Worm (Caenorhabditis elegans) whole organism, L3 larva: Measurements from ENCODE around the gene C32D5.4.

ENCODE experiments used
- R02D3.7 ChIP-seq: fragments of 150-350 bp; optimal IDR thresholded peaks from 2 replicates; lab custom pipeline; 2014; ENCODE audit warnings: missing biosample characterization, missing genetic modification characterization
- ZK546.5 ChIP-seq: sonication (generic microtip); optimal IDR thresholded peaks from 2 replicates; lab custom pipeline; 2017; ENCODE audit warnings: missing biosample characterization, missing genetic modification characterization
- aly-2 ChIP-seq: fragments of 150-350 bp; optimal IDR thresholded peaks from 2 replicates; lab custom pipeline; 2014; ENCODE audit warnings: missing biosample characterization, missing genetic modification characterization
- ama-1 ChIP-seq: fragments of 150-350 bp; optimal IDR thresholded peaks from 2 replicates; lab custom pipeline; 2018
- ceh-16 ChIP-seq: sonication (generic microtip); optimal IDR thresholded peaks from 2 replicates; lab custom pipeline; 2017; ENCODE audit warnings: missing biosample characterization, missing genetic modification characterization
- ceh-28 ChIP-seq: fragments of 150-350 bp; optimal IDR thresholded peaks from 2 replicates; lab custom pipeline; 2014; ENCODE audit warnings: missing biosample characterization, missing genetic modification reagents, missing genetic modification characterization
- ceh-82 ChIP-seq: fragments of 150-350 bp; optimal IDR thresholded peaks from 2 replicates; lab custom pipeline; 2014; ENCODE audit warnings: missing biosample characterization, missing genetic modification characterization
- ceh-9 ChIP-seq: sonication (generic microtip); optimal IDR thresholded peaks from 2 replicates; lab custom pipeline; 2018; ENCODE audit warnings: missing biosample characterization, missing genetic modification characterization
- daf-12 ChIP-seq: fragments of 150-350 bp; optimal IDR thresholded peaks from 2 replicates; lab custom pipeline; 2014; ENCODE audit warnings: missing biosample characterization, missing genetic modification reagents, missing genetic modification characterization
- egl-27 ChIP-seq: sonication (generic microtip); optimal IDR thresholded peaks from 4 replicates; lab custom pipeline; 2017; ENCODE audit warnings: missing biosample characterization, missing genetic modification reagents, missing genetic modification characterization
- egl-5 ChIP-seq: fragments of 150-350 bp; optimal IDR thresholded peaks from 2 replicates; lab custom pipeline; 2017; ENCODE audit warnings: missing biosample characterization, missing genetic modification reagents, missing genetic modification characterization, inconsistent platforms
- elt-1 ChIP-seq: fragments of 150-350 bp; optimal IDR thresholded peaks from 2 replicates; lab custom pipeline; 2014; ENCODE audit warnings: missing biosample characterization, missing genetic modification characterization
- elt-2 ChIP-seq: sonication (generic microtip); optimal IDR thresholded peaks from 2 replicates; lab custom pipeline; 2016; ENCODE audit warnings: missing genetic modification reagents, mild to moderate bottlenecking, missing genetic modification characterization, missing compliant biosample characterization
- elt-3 ChIP-seq, 3 experiments: fragments of 150-350 bp in 1 of 3; sonication (generic microtip) in 2 of 3; optimal IDR thresholded peaks; 2 replicates in 2 of 3; 4 replicates in 1 of 3; lab custom pipeline; 2014 to 2017; ENCODE audit warnings: missing biosample characterization in 3 of 3, missing genetic modification characterization in 3 of 3
- eor-1 ChIP-seq, 2 experiments: fragments of 150-350 bp; optimal IDR thresholded peaks; 2 replicates each; lab custom pipeline; 2014 to 2018; ENCODE audit warnings: missing biosample characterization in 2 of 2, missing genetic modification characterization in 2 of 2
- fkh-10 ChIP-seq: sonication (generic microtip); optimal IDR thresholded peaks from 2 replicates; lab custom pipeline; 2017; ENCODE audit warnings: missing biosample characterization, missing genetic modification reagents, missing genetic modification characterization
- fkh-2 ChIP-seq: fragments of 150-350 bp; optimal IDR thresholded peaks from 2 replicates; lab custom pipeline; 2014; ENCODE audit warnings: missing biosample characterization, missing genetic modification reagents, missing genetic modification characterization
- fos-1 ChIP-seq: fragments of 150-350 bp; optimal IDR thresholded peaks from 2 replicates; lab custom pipeline; 2014; ENCODE audit warnings: missing biosample characterization, missing genetic modification characterization
- hmg-11 ChIP-seq: sonication (generic microtip); optimal IDR thresholded peaks from 2 replicates; lab custom pipeline; 2016; ENCODE audit warnings: missing genetic modification characterization, missing compliant biosample characterization
- jun-1 ChIP-seq: fragments of 150-350 bp; optimal IDR thresholded peaks from 2 replicates; lab custom pipeline; 2014; ENCODE audit warnings: missing biosample characterization, missing genetic modification reagents, missing genetic modification characterization
- lin-15B ChIP-seq: fragments of 150-350 bp; optimal IDR thresholded peaks from 2 replicates; lab custom pipeline; 2014; ENCODE audit warnings: missing biosample characterization, missing genetic modification characterization
- lin-39 ChIP-seq: fragments of 150-350 bp; optimal IDR thresholded peaks from 2 replicates; lab custom pipeline; 2018; ENCODE audit warnings: missing biosample characterization, missing genetic modification reagents, missing genetic modification characterization
- lsy-12 ChIP-seq: sonication (generic microtip); optimal IDR thresholded peaks from 2 replicates; lab custom pipeline; 2016; ENCODE audit warnings: mild to moderate bottlenecking, missing genetic modification characterization, missing compliant biosample characterization
- mdl-1 ChIP-seq: fragments of 150-350 bp; optimal IDR thresholded peaks from 2 replicates; lab custom pipeline; 2014; ENCODE audit warnings: missing biosample characterization, missing genetic modification characterization
- mml-1 ChIP-seq: fragments of 150-350 bp; sonication (generic microtip); optimal IDR thresholded peaks from 3 replicates; lab custom pipeline; 2014; ENCODE audit warnings: missing biosample characterization, missing genetic modification characterization
- nfya-1 ChIP-seq: sonication (generic microtip); optimal IDR thresholded peaks from 2 replicates; lab custom pipeline; 2017; ENCODE audit warnings: missing genetic modification characterization, mild to moderate bottlenecking, missing compliant biosample characterization, antibody characterized with exemption, moderate library complexity; ENCODE audit not compliant: insufficient read depth
- nhr-11 ChIP-seq: fragments of 150-350 bp; optimal IDR thresholded peaks from 2 replicates; lab custom pipeline; 2014; ENCODE audit warnings: missing biosample characterization, missing genetic modification characterization
- nhr-23 ChIP-seq: fragments of 150-350 bp; optimal IDR thresholded peaks from 2 replicates; lab custom pipeline; 2014; ENCODE audit warnings: missing biosample characterization, missing genetic modification reagents, missing genetic modification characterization
- nhr-237 ChIP-seq: fragments of 150-350 bp; optimal IDR thresholded peaks from 2 replicates; lab custom pipeline; 2014; ENCODE audit warnings: missing biosample characterization, missing genetic modification characterization
- nhr-25 ChIP-seq: sonication (generic microtip); optimal IDR thresholded peaks from 2 replicates; lab custom pipeline; 2017; ENCODE audit warnings: missing biosample characterization, missing genetic modification characterization
- nhr-28 ChIP-seq: fragments of 150-350 bp; optimal IDR thresholded peaks from 2 replicates; lab custom pipeline; 2014; ENCODE audit warnings: missing biosample characterization, missing genetic modification characterization
- nhr-43 ChIP-seq: sonication (generic microtip); optimal IDR thresholded peaks from 2 replicates; lab custom pipeline; 2016; ENCODE audit warnings: mild to moderate bottlenecking, missing genetic modification characterization, missing compliant biosample characterization; ENCODE audit not compliant: poor library complexity, severe bottlenecking
- nhr-67 ChIP-seq: fragments of 150-350 bp; optimal IDR thresholded peaks from 2 replicates; lab custom pipeline; 2014; ENCODE audit warnings: missing biosample characterization, missing genetic modification characterization
- nhr-76 ChIP-seq: fragments of 150-350 bp; sonication (generic microtip); optimal IDR thresholded peaks from 5 replicates; lab custom pipeline; 2014; ENCODE audit warnings: missing biosample characterization, missing genetic modification characterization
- nhr-77 ChIP-seq: fragments of 150-350 bp; optimal IDR thresholded peaks from 2 replicates; lab custom pipeline; 2014; ENCODE audit warnings: missing biosample characterization, missing genetic modification characterization
- pha-4 ChIP-seq: fragments of 150-350 bp; optimal IDR thresholded peaks from 2 replicates; lab custom pipeline; 2014; ENCODE audit warnings: missing biosample characterization, missing genetic modification reagents, missing genetic modification characterization
- pqm-1 ChIP-seq: fragments of 150-350 bp; optimal IDR thresholded peaks from 2 replicates; lab custom pipeline; 2017; ENCODE audit warnings: missing biosample characterization, missing genetic modification characterization, inconsistent platforms
- sea-2 ChIP-seq: fragments of 150-350 bp; sonication (generic microtip); optimal IDR thresholded peaks from 4 replicates; lab custom pipeline; 2014; ENCODE audit warnings: missing biosample characterization, missing genetic modification reagents, missing genetic modification characterization
- skn-1 ChIP-seq: fragments of 150-350 bp; optimal IDR thresholded peaks from 2 replicates; lab custom pipeline; 2014; ENCODE audit warnings: missing biosample characterization, missing genetic modification characterization
- snpc-4 ChIP-seq: fragments of 150-350 bp; optimal IDR thresholded peaks from 2 replicates; lab custom pipeline; 2014; ENCODE audit warnings: missing biosample characterization, missing genetic modification characterization
- tbx-2 ChIP-seq: sonication (generic microtip); optimal IDR thresholded peaks from 2 replicates; lab custom pipeline; 2016; ENCODE audit warnings: mild to moderate bottlenecking, missing genetic modification characterization, missing compliant biosample characterization
- unc-39 ChIP-seq: sonication (generic microtip); optimal IDR thresholded peaks from 4 replicates; lab custom pipeline; 2017; ENCODE audit warnings: missing biosample characterization, missing genetic modification characterization
- unc-62 ChIP-seq: fragments of 150-350 bp; sonication (generic microtip); optimal IDR thresholded peaks from 4 replicates; lab custom pipeline; 2014; ENCODE audit warnings: missing biosample characterization, missing genetic modification reagents, missing genetic modification characterization
- zag-1 ChIP-seq: fragments of 150-350 bp; optimal IDR thresholded peaks from 2 replicates; lab custom pipeline; 2014; ENCODE audit warnings: missing biosample characterization, missing genetic modification characterization
- ztf-11 ChIP-seq: fragments of 150-350 bp; optimal IDR thresholded peaks from 2 replicates; lab custom pipeline; 2014; ENCODE audit warnings: missing biosample characterization, missing genetic modification characterization

C32D5.4 gene

ce11 chrII:6358905-6359304 lies 36.0 kb upstream of the C32D5.4 start, which contains the start of gene C32D5.12:
Gene C32D5.12, minus strand, starts transcription at chrII:6359005.
- no peak for TF ChIP-seq pha-4 (tag; lab: Kevin White, UChicago)
- TF ChIP-seq elt-3 (tag; optimal IDR thresholded peaks at IDR 0.05; lab: Kevin White, UChicago): no peak
- TF ChIP-seq nhr-23 (tag; lab: Kevin White, UChicago): no peak
- no peak for TF ChIP-seq daf-12 (tag; lab: Kevin White, UChicago)
- TF ChIP-seq fkh-10 (GFP tag; lab: Kevin White, UChicago): no peak
- no peak for TF ChIP-seq mml-1 (tag; lab: Kevin White, UChicago)
- TF ChIP-seq nhr-67: no peak
- TF ChIP-seq nhr-28 (tag; lab: Kevin White, UChicago): no peak
- no peak for TF ChIP-seq nhr-25 (tag; lab: Kevin White, UChicago)
- TF ChIP-seq jun-1 (tag; lab: Kevin White, UChicago): no peak
- no peak for TF ChIP-seq R02D3.7 (tag; lab: Kevin White, UChicago)
- TF ChIP-seq ceh-28 (tag; lab: Kevin White, UChicago): no peak
- TF ChIP-seq nhr-11 (tag; lab: Kevin White, UChicago): no peak
- no peak for TF ChIP-seq fkh-2 (tag; lab: Kevin White, UChicago)
- no peak for TF ChIP-seq zag-1 (tag; lab: Kevin White, UChicago)
- TF ChIP-seq mdl-1 (tag; lab: Kevin White, UChicago): no peak
- no peak for TF ChIP-seq aly-2
- TF ChIP-seq ZK546.5: no peak

ce11 chrII:6358232-6358631 lies 35.4 kb upstream of the C32D5.4 start:
- TF ChIP-seq egl-27 (tag; lab: Kevin White, UChicago): no peak
- TF ChIP-seq sea-2 (GFP tag; lab: Kevin White, UChicago): no peak
- no peak for TF ChIP-seq unc-39 (tag; lab: Kevin White, UChicago)
- no peak for TF ChIP-seq R02D3.7 (tag; lab: Kevin White, UChicago)
- TF ChIP-seq ceh-9 (tag; lab: Kevin White, UChicago): no peak
- no peak for TF ChIP-seq lsy-12 (tag; lab: Kevin White, UChicago)

DNA sequence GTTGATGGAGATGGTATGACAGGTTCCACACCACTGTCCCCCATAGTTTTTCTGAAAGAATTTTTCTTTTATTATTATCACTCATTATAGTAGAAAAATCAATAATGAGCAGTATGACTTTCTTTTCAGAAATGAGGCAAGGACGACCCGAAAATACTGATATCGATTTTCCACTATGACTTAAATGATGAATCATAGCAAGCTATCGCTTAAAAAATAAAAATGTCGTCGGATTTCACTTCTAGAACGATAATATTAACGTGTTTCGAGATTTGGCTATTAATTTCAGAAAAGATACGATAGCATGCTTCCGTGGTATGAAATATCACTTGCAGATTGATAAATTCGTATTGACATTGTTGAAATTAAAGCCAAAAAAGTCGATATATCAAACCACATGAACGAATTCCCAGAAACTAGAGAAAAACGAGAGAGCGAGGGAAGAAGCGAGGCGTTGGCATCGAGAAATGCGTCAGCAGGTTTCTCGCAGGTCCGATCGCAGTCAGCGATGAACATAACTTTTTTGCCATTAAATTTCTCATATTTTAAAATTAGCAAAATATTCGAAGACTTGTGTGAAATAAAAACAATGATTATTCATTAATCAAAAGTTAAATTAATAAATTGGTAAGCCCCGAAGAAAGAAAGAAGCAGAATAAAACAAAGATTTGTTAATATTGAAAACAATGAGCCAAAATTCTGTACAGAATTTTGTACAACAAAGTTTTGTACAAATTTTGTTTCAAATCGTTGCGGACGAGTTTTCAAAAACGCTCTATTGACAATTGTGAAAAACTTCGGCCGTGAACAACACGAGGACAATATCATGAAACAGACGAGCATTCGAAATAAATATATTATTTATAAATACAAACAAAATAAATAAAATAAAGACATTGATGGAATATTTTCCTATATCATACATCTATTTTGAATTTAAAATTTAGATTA lies 32.8 kb upstream of the C32D5.4 start, which contains the start of gene C32D5.11:
TSS of gene C32D5.11 (minus strand) at position 51 of the 951 bp plus-strand sequence.
- peak; percentile 84 for TF ChIP-seq lin-39 (tag; lab: Kevin White, UChicago)
- no peak for TF ChIP-seq ZK546.5
- no peak for TF ChIP-seq fos-1 (tag; lab: Kevin White, UChicago)
- TF ChIP-seq sea-2 (GFP tag; lab: Kevin White, UChicago): no peak
- TF ChIP-seq nhr-25 (tag; lab: Kevin White, UChicago): peak; percentile 50
- peak; percentile 72 for TF ChIP-seq pha-4 (tag; lab: Kevin White, UChicago)
- TF ChIP-seq skn-1 (tag; lab: Kevin White, UChicago): peak; percentile 35
- TF ChIP-seq nhr-23 (tag; lab: Kevin White, UChicago): peak; percentile 79
- peak; percentile 24 for TF ChIP-seq nhr-11 (tag; lab: Kevin White, UChicago)
- no peak for TF ChIP-seq nhr-237
- no peak for TF ChIP-seq ama-1 (lab: Kevin White, UChicago)
- TF ChIP-seq lin-15B (tag; lab: Kevin White, UChicago): peak; percentile 78
- no peak for TF ChIP-seq nhr-76 (tag; lab: Kevin White, UChicago)
- TF ChIP-seq snpc-4 (tag; lab: Kevin White, UChicago): peak; percentile 88
- TF ChIP-seq hmg-11 (tag; lab: Kevin White, UChicago): peak; percentile 43
- no peak for TF ChIP-seq egl-5 (tag; lab: Kevin White, UChicago)
- peak; percentile 27 for TF ChIP-seq tbx-2
- peak; percentile 11 for TF ChIP-seq ceh-28 (tag; lab: Kevin White, UChicago)
- TF ChIP-seq nfya-1 (tag; lab: Kevin White, UChicago): peak; percentile 78
- no peak for TF ChIP-seq unc-62 (GFP tag; lab: Kevin White, UChicago)
- no peak for TF ChIP-seq jun-1 (tag; lab: Kevin White, UChicago)
- TF ChIP-seq ceh-16: no peak
- TF ChIP-seq zag-1 (tag; lab: Kevin White, UChicago): no peak
- peak; percentile 65 for TF ChIP-seq pqm-1
- TF ChIP-seq eor-1 (tag; optimal IDR thresholded peaks at IDR 0.05; lab: Kevin White, UChicago): no peak
- no peak for TF ChIP-seq ceh-82
- TF ChIP-seq ceh-9 (tag; lab: Kevin White, UChicago): no peak
- TF ChIP-seq elt-3 (tag; optimal IDR thresholded peaks at IDR 0.05; lab: Kevin White, UChicago): no peak
- TF ChIP-seq nhr-43: peak; percentile 36
- TF ChIP-seq elt-1 (tag; lab: Kevin White, UChicago): peak; percentile 49
- peak; percentile 35 for TF ChIP-seq elt-2
- peak; percentile 74 for TF ChIP-seq lsy-12 (tag; lab: Kevin White, UChicago)
- TF ChIP-seq nhr-77: no peak
- no peak for TF ChIP-seq R02D3.7 (tag; lab: Kevin White, UChicago)
- TF ChIP-seq nhr-67: no peak
- no peak for TF ChIP-seq mdl-1 (tag; lab: Kevin White, UChicago)
- no peak for TF ChIP-seq ztf-11 (tag; lab: Kevin White, UChicago)
- TF ChIP-seq mml-1 (tag; lab: Kevin White, UChicago): no peak
